Worm (Caenorhabditis elegans) whole organism, young adult: ENCODE data around the gene C44B7.7.
A peak's percentile ranks its signal among the peaks of the same experiment; 100 is the strongest.

Experiments
- B0019.2 ChIP-seq: fragments of 200-800 bp; sonication (Bioruptor generic); conservative IDR thresholded peaks from 2 replicates; pipeline ENCODE4 v1.3.6; 2022; ENCODE audit warnings: missing genetic modification reagents, missing genetic modification characterization, missing compliant biosample characterization
- F52B5.7 ChIP-seq: sonication (generic microtip); optimal IDR thresholded peaks from 2 replicates; lab custom pipeline; 2016; ENCODE audit warnings: mild to moderate bottlenecking, missing genetic modification characterization, missing compliant biosample characterization
- K11D2.4 ChIP-seq: fragments of 200-800 bp; sonication (Bioruptor generic); IDR thresholded peaks from 2 replicates; pipeline ENCODE4 v1.3.6; 2022; ENCODE audit warnings: missing genetic modification reagents, missing genetic modification characterization, missing compliant biosample characterization
- T07F8.4 ChIP-seq: sonication (generic microtip); optimal IDR thresholded peaks from 2 replicates; lab custom pipeline; 2016; ENCODE audit warnings: mild to moderate bottlenecking, missing genetic modification characterization, moderate library complexity, missing compliant biosample characterization
- Y95B8A.8 ChIP-seq: fragments of 200-800 bp; sonication (Bioruptor generic); IDR thresholded peaks from 2 replicates; pipeline ENCODE4 v1.3.6; 2022; ENCODE audit warnings: missing genetic modification reagents, missing genetic modification characterization, missing compliant biosample characterization
- aptf-2 ChIP-seq: fragments of 200-800 bp; sonication (Bioruptor generic); conservative IDR thresholded peaks from 2 replicates; pipeline ENCODE4 v1.3.6; 2022; ENCODE audit warnings: missing genetic modification reagents, missing genetic modification characterization, missing compliant biosample characterization
- atf-7 ChIP-seq: sonication (generic microtip); optimal IDR thresholded peaks from 2 replicates; lab custom pipeline; 2017; ENCODE audit warnings: mild to moderate bottlenecking, missing genetic modification characterization, missing compliant biosample characterization
- attf-3 ChIP-seq: fragments of 200-800 bp; sonication (Bioruptor generic); conservative IDR thresholded peaks from 2 replicates; pipeline ENCODE4 v1.3.6; 2022; ENCODE audit warnings: missing genetic modification reagents, missing genetic modification characterization, missing compliant biosample characterization
- attf-5 ChIP-seq: fragments of 200-800 bp; sonication (Bioruptor generic); optimal IDR thresholded peaks from 2 replicates; lab custom pipeline; 2018; ENCODE audit warnings: mild to moderate bottlenecking, missing genetic modification characterization, missing compliant biosample characterization
- ceh-100 ChIP-seq: fragments of 200-800 bp; sonication (Bioruptor generic); IDR thresholded peaks from 2 replicates; pipeline ENCODE4 v1.3.6; 2022; ENCODE audit warnings: missing genetic modification reagents, missing genetic modification characterization, missing compliant biosample characterization
- ceh-27 ChIP-seq: fragments of 200-800 bp; sonication (Bioruptor generic); optimal IDR thresholded peaks from 2 replicates; lab custom pipeline; 2018; ENCODE audit warnings: mild to moderate bottlenecking, missing genetic modification characterization, moderate library complexity, missing compliant biosample characterization
- ceh-40 ChIP-seq: fragments of 200-800 bp; sonication (Bioruptor generic); IDR thresholded peaks from 2 replicates; pipeline ENCODE4 v1.3.6; 2022; ENCODE audit warnings: missing genetic modification characterization, missing compliant biosample characterization
- ceh-91 ChIP-seq: fragments of 200-800 bp; sonication (Bioruptor generic); IDR thresholded peaks from 2 replicates; pipeline ENCODE4 v1.3.6; 2022; ENCODE audit warnings: missing genetic modification reagents, missing genetic modification characterization, missing compliant biosample characterization
- chd-7 ChIP-seq: sonication (generic microtip); optimal IDR thresholded peaks from 2 replicates; lab custom pipeline; 2016; ENCODE audit warnings: mild to moderate bottlenecking, missing genetic modification characterization, moderate library complexity, missing compliant biosample characterization
- dox-1 ChIP-seq: fragments of 200-800 bp; sonication (Bioruptor generic); IDR thresholded peaks from 2 replicates; pipeline ENCODE4 v1.3.6; 2022; ENCODE audit warnings: missing genetic modification reagents, missing genetic modification characterization, missing compliant biosample characterization
- dpl-1 ChIP-seq: fragments of 150-350 bp; optimal IDR thresholded peaks from 2 replicates; lab custom pipeline; 2014; ENCODE audit warnings: missing biosample characterization, missing genetic modification reagents, missing genetic modification characterization
- egl-44 ChIP-seq: fragments of 200-800 bp; sonication (Bioruptor generic); IDR thresholded peaks from 2 replicates; pipeline ENCODE4 v1.3.6; 2022; ENCODE audit warnings: missing genetic modification reagents, missing genetic modification characterization, missing compliant biosample characterization
- egrh-3 ChIP-seq: fragments of 200-800 bp; sonication (Bioruptor generic); IDR thresholded peaks from 2 replicates; pipeline ENCODE4 v1.3.6; 2022; ENCODE audit warnings: missing genetic modification reagents, missing genetic modification characterization, missing compliant biosample characterization
- ekl-4 ChIP-seq: fragments of 200-800 bp; sonication (Bioruptor generic); IDR thresholded peaks from 2 replicates; pipeline ENCODE4 v1.3.6; 2022; ENCODE audit warnings: missing genetic modification reagents, missing genetic modification characterization, missing compliant biosample characterization
- ets-4 ChIP-seq: fragments of 200-800 bp; sonication (Bioruptor generic); optimal IDR thresholded peaks from 2 replicates; lab custom pipeline; 2018; ENCODE audit warnings: mild to moderate bottlenecking, missing genetic modification characterization, missing compliant biosample characterization
- hmg-1.2 ChIP-seq: fragments of 200-800 bp; sonication (Bioruptor generic); IDR thresholded peaks from 2 replicates; pipeline ENCODE4 v1.3.6; 2022; ENCODE audit warnings: missing genetic modification reagents, missing genetic modification characterization, missing compliant biosample characterization
- let-607 ChIP-seq, 2 experiments: fragments of 200-800 bp in 1 of 2; sonication (Bioruptor generic) in 1 of 2; sonication (generic microtip) in 1 of 2; optimal IDR thresholded peaks; 2 replicates each; lab custom pipeline; 2016 to 2018; ENCODE audit warnings: mild to moderate bottlenecking in 2 of 2, missing compliant biosample characterization in 2 of 2, missing genetic modification characterization in 2 of 2, moderate library complexity in 2 of 2, missing genotype in 1 of 2
- lin-26 ChIP-seq: fragments of 200-800 bp; sonication (Bioruptor generic); IDR thresholded peaks from 2 replicates; pipeline ENCODE4 v1.3.6; 2022; ENCODE audit warnings: missing genetic modification reagents, missing genetic modification characterization, missing compliant biosample characterization
- lin-40 ChIP-seq: sonication (generic microtip); optimal IDR thresholded peaks from 2 replicates; lab custom pipeline; 2016; ENCODE audit warnings: missing genetic modification characterization, mild to moderate bottlenecking, missing compliant biosample characterization, missing genotype, missing genetic modification reagents
- lin-54 ChIP-seq: fragments of 200-800 bp; sonication (Bioruptor generic); optimal IDR thresholded peaks from 2 replicates; lab custom pipeline; 2018; ENCODE audit warnings: mild to moderate bottlenecking, missing genetic modification characterization, missing compliant biosample characterization
- madf-10 ChIP-seq: sonication (generic microtip); optimal IDR thresholded peaks from 2 replicates; lab custom pipeline; 2016; ENCODE audit warnings: mild to moderate bottlenecking, missing genetic modification characterization, missing compliant biosample characterization
- madf-8 ChIP-seq: fragments of 200-800 bp; sonication (Bioruptor generic); conservative IDR thresholded peaks from 2 replicates; pipeline ENCODE4 v1.3.6; 2022; ENCODE audit warnings: missing genetic modification reagents, missing genetic modification characterization, missing compliant biosample characterization
- mcd-1 ChIP-seq: fragments of 200-800 bp; sonication (Bioruptor generic); IDR thresholded peaks from 2 replicates; pipeline ENCODE4 v1.3.6; 2022; ENCODE audit warnings: missing genetic modification reagents, missing genetic modification characterization, missing compliant biosample characterization
- mel-28 ChIP-seq: sonication (generic microtip); optimal IDR thresholded peaks from 2 replicates; lab custom pipeline; 2016; ENCODE audit warnings: borderline replicate concordance, mild to moderate bottlenecking, missing genetic modification characterization, missing compliant biosample characterization
- mes-4 ChIP-seq: sonication (generic microtip); optimal IDR thresholded peaks from 2 replicates; lab custom pipeline; 2016; ENCODE audit warnings: missing genotype, missing genetic modification characterization, missing compliant biosample characterization
- mxl-1 ChIP-seq: sonication (generic microtip); optimal IDR thresholded peaks from 2 replicates; lab custom pipeline; 2016; ENCODE audit warnings: missing genetic modification characterization, missing compliant biosample characterization
- nfya-1 ChIP-seq: sonication (generic microtip); optimal IDR thresholded peaks from 2 replicates; lab custom pipeline; 2017; ENCODE audit warnings: antibody characterized with exemption, missing compliant biosample characterization, missing genetic modification characterization, borderline replicate concordance; ENCODE audit not compliant: insufficient read depth
- nfyb-1 ChIP-seq: fragments of 200-800 bp; sonication (Bioruptor generic); IDR thresholded peaks from 2 replicates; pipeline ENCODE4 v1.3.6; 2022; ENCODE audit warnings: missing genetic modification reagents, missing genetic modification characterization, missing compliant biosample characterization
- nhr-90 ChIP-seq: sonication (generic microtip); optimal IDR thresholded peaks from 2 replicates; lab custom pipeline; 2016; ENCODE audit warnings: missing genotype, mild to moderate bottlenecking, missing genetic modification characterization, missing compliant biosample characterization
- repo-1 ChIP-seq: sonication (generic microtip); optimal IDR thresholded peaks from 2 replicates; lab custom pipeline; 2017; ENCODE audit warnings: mild to moderate bottlenecking, missing genetic modification characterization, missing compliant biosample characterization
- snpc-4 ChIP-seq, 5 experiments: fragments of 150-350 bp in 1 of 5; sonication (generic microtip) in 4 of 5; optimal IDR thresholded peaks; 2 replicates each; lab custom pipeline; 2014 to 2018; ENCODE audit warnings: missing genetic modification characterization in 5 of 5, missing biosample characterization in 3 of 5, antibody characterized with exemption in 2 of 5, mild to moderate bottlenecking in 2 of 5, missing compliant biosample characterization in 2 of 5, missing genotype in 2 of 5, moderate library complexity in 2 of 5, missing genetic modification reagents in 1 of 5
- somi-1 ChIP-seq: fragments of 200-800 bp; sonication (Bioruptor generic); optimal IDR thresholded peaks from 2 replicates; lab custom pipeline; 2018; ENCODE audit warnings: mild to moderate bottlenecking, missing genetic modification characterization, missing compliant biosample characterization
- sptf-2 ChIP-seq: fragments of 200-800 bp; sonication (Bioruptor generic); optimal IDR thresholded peaks from 2 replicates; lab custom pipeline; 2018; ENCODE audit warnings: mild to moderate bottlenecking, missing genetic modification characterization, missing compliant biosample characterization
- tbp1 ChIP-seq: fragments of 200-800 bp; sonication (Bioruptor generic); optimal IDR thresholded peaks from 2 replicates; lab custom pipeline; 2018; ENCODE audit warnings: mild to moderate bottlenecking, missing genetic modification characterization, missing compliant biosample characterization
- tlf-1 ChIP-seq: fragments of 200-800 bp; sonication (Bioruptor generic); optimal IDR thresholded peaks from 2 replicates; lab custom pipeline; 2018; ENCODE audit warnings: mild to moderate bottlenecking, missing genetic modification characterization, missing compliant biosample characterization
- zfh-2 ChIP-seq: fragments of 200-800 bp; sonication (Bioruptor generic); conservative IDR thresholded peaks from 2 replicates; pipeline ENCODE4 v1.3.6; 2022; ENCODE audit warnings: missing genetic modification reagents, missing genetic modification characterization, missing compliant biosample characterization
- ztf-22 ChIP-seq: fragments of 200-800 bp; sonication (Bioruptor generic); optimal IDR thresholded peaks from 2 replicates; lab custom pipeline; 2018; ENCODE audit warnings: mild to moderate bottlenecking, missing genetic modification characterization, moderate library complexity, missing compliant biosample characterization
- ztf-26 ChIP-seq: sonication (generic microtip); optimal IDR thresholded peaks from 2 replicates; lab custom pipeline; 2017; ENCODE audit warnings: missing genetic modification characterization, missing compliant biosample characterization
- ztf-3 ChIP-seq: fragments of 200-800 bp; sonication (Bioruptor generic); optimal IDR thresholded peaks from 2 replicates; lab custom pipeline; 2018; ENCODE audit warnings: mild to moderate bottlenecking, missing genetic modification characterization, missing compliant biosample characterization

Gene C44B7.7

ce11 chrII:6843680-6844079 is 36.3 kb downstream of the C44B7.7 start (continued):
- TF ChIP-seq ceh-27 (GFP tag; lab: Kevin White, UChicago), result peak; percentile 5
- TF ChIP-seq lin-40, result no peak
- no peak for TF ChIP-seq nfya-1 (tag; lab: Kevin White, UChicago)
- TF ChIP-seq, all 124 proteins: peak for 10

ce11 chrII:6843211-6843610 is 36.8 kb downstream of the C44B7.7 start:
- TF ChIP-seq repo-1 (tag; lab: Kevin White, UChicago), result no peak
- TF ChIP-seq ets-4 (GFP tag; lab: Kevin White, UChicago), result no peak
- 0 out of 2 replicates have a peak, but pooled peaks have one; percentile 1 for TF ChIP-seq ceh-100 (GFP tag; lab: Robert Waterston, UW)
- TF ChIP-seq F52B5.7, result no peak

ce11 chrII:6842651-6843118 is 37.3 kb downstream of the C44B7.7 start:
- 0 out of 2 replicates have a peak, but pooled peaks have one; percentile 16 for TF ChIP-seq lin-26
- peak; percentile 58 for TF ChIP-seq tlf-1 (GFP tag; lab: Kevin White, UChicago)
- TF ChIP-seq ztf-26, result peak; percentile 87
- TF ChIP-seq dox-1 (GFP tag; lab: Robert Waterston, UW), result peak; percentile 88
- peak; percentile 85 for TF ChIP-seq somi-1 (GFP tag; lab: Kevin White, UChicago)
- TF ChIP-seq lin-40, result peak; percentile 88
- no peak for TF ChIP-seq ceh-40 (GFP tag; lab: Robert Waterston, UW)
- TF ChIP-seq zfh-2, result peak; percentile 62; the same call in 1 of the 2 replicates
- TF ChIP-seq egl-44 (GFP tag; lab: Robert Waterston, UW), result peak; percentile 46; the same call in 1 of the 2 replicates
- no peak for TF ChIP-seq egrh-3 (GFP tag; lab: Robert Waterston, UW)
- no peak for TF ChIP-seq B0019.2 (GFP tag; lab: Robert Waterston, UW)
- peak; percentile 77 for TF ChIP-seq nhr-90
- TF ChIP-seq madf-10, result peak; percentile 79
- peak; percentile 78 for TF ChIP-seq chd-7 (tag; lab: Kevin White, UChicago)
- TF ChIP-seq ceh-91 (GFP tag; lab: Robert Waterston, UW), result no peak
- TF ChIP-seq attf-5 (GFP tag; lab: Kevin White, UChicago), result peak; percentile 76
- peak; percentile 53 for TF ChIP-seq mcd-1
- TF ChIP-seq ztf-22 (GFP tag; lab: Kevin White, UChicago), result peak; percentile 95
- peak; percentile 28 for TF ChIP-seq ztf-3
- TF ChIP-seq hmg-1.2 (GFP tag; lab: Robert Waterston, UW), result peak; percentile 30; the same call in 1 of the 2 replicates
- TF ChIP-seq sptf-2 (GFP tag; lab: Kevin White, UChicago), result peak; percentile 57
- no peak for TF ChIP-seq madf-8 (GFP tag; lab: Robert Waterston, UW)
- no peak for TF ChIP-seq attf-3 (GFP tag; lab: Robert Waterston, UW)
- TF ChIP-seq ceh-27 (GFP tag; lab: Kevin White, UChicago), result peak; percentile 59
- no peak for TF ChIP-seq mes-4 (tag; lab: Kevin White, UChicago)
- TF ChIP-seq ekl-4, result peak; percentile 69; the same call in 1 of the 2 replicates
- TF ChIP-seq mel-28 (tag; lab: Kevin White, UChicago), result no peak
- TF ChIP-seq lin-54 (GFP tag; lab: Kevin White, UChicago), result peak; percentile 13
- TF ChIP-seq atf-7 (tag; lab: Kevin White, UChicago), result peak; percentile 95
- TF ChIP-seq T07F8.4 (tag; lab: Kevin White, UChicago), result no peak
- TF ChIP-seq dpl-1 (GFP tag; lab: Kevin White, UChicago), result no peak
- peak; percentile 76 for TF ChIP-seq nfyb-1 (GFP tag; lab: Robert Waterston, UW)
- TF ChIP-seq K11D2.4, result peak; percentile 51
- no peak for TF ChIP-seq snpc-4 (GFP tag; optimal IDR thresholded peaks at IDR 0.05; lab: Kevin White, UChicago)
- peak; percentile 67 to 88 (median 68) for TF ChIP-seq snpc-4 (tag; optimal IDR thresholded peaks at IDR 0.05; lab: Kevin White, UChicago)
- peak; percentile 42 to 84 for TF ChIP-seq let-607 (tag; optimal IDR thresholded peaks at IDR 0.05; lab: Kevin White, UChicago)
- no peak for TF ChIP-seq aptf-2 (GFP tag; lab: Robert Waterston, UW)
- TF ChIP-seq tbp1 (GFP tag; lab: Kevin White, UChicago), result peak; percentile 47
- TF ChIP-seq mxl-1, result no peak
- 0 out of 2 replicates have a peak, but pooled peaks have one; percentile 30 for TF ChIP-seq Y95B8A.8 (GFP tag; lab: Robert Waterston, UW)
